Worm (Caenorhabditis elegans): ENCODE measurements around the gene Y55F3AM.21.

Gene Y55F3AM.21

ce11 chrIV:1061689-1062088 lies 10.2 kb upstream of the Y55F3AM.21 start:
- TF ChIP-seq set-16 (GFP tag; IDR thresholded peaks at IDR 0.05), result 0 out of 2 replicates have a peak, but pooled peaks have one; percentile 8
- 0 out of 2 replicates have a peak, but pooled peaks have one; percentile 44 for TF ChIP-seq Y48G9A.11 (GFP tag; IDR thresholded peaks at IDR 0.05)
- 0 out of 2 replicates have a peak, but pooled peaks have one; percentile 20 for TF ChIP-seq lin-38 (GFP tag; IDR thresholded peaks at IDR 0.05)

- TF ChIP-seq madf-9 (GFP tag; conservative IDR thresholded peaks at IDR 0.05) (no peak), nhr-11 (tag; optimal IDR thresholded peaks at IDR 0.05) (no peak), ceh-82 (tag; optimal IDR thresholded peaks at IDR 0.05) (no peak), aha-1 (tag) (no peak), egl-27 (tag; optimal IDR thresholded peaks at IDR 0.05) (no peak), Y48G9A.11 (GFP tag; IDR thresholded peaks at IDR 0.05) (peak; percentile 90), vab-7 (GFP tag; IDR thresholded peaks at IDR 0.05) (no peak), F49E8.2 (tag; optimal IDR thresholded peaks at IDR 0.05; ENCODE audit: borderline replicate concordance) (no peak), zag-1 (tag; optimal IDR thresholded peaks at IDR 0.05) (no peak), saeg-2 (GFP tag; IDR thresholded peaks at IDR 0.05) (no peak), dve-1 (tag; optimal IDR thresholded peaks at IDR 0.05; ENCODE audit: insufficient read depth) (no peak), mdt-29 (GFP tag; IDR thresholded peaks at IDR 0.05) (no peak), daf-16 (GFP tag; optimal IDR thresholded peaks at IDR 0.05) (no peak), daf-16 (tag; optimal IDR thresholded peaks at IDR 0.05) (peak; percentile 7)
Measured at ce11 chrIV:1058504-1058903, 7.0 kb upstream of the Y55F3AM.21 start.

- TF ChIP-seq lin-38 (GFP tag; IDR thresholded peaks at IDR 0.05) (0 out of 2 replicates have a peak, but pooled peaks have one; percentile 21), lsy-2 (tag; optimal IDR thresholded peaks at IDR 0.05) (peak in 1 of 2 experiments; percentile 59), ztf-7 (tag; optimal IDR thresholded peaks at IDR 0.05) (no peak), egl-27 (tag; optimal IDR thresholded peaks at IDR 0.05) (no peak), nhr-6 (tag; optimal IDR thresholded peaks at IDR 0.05) (no peak), dve-1 (tag; optimal IDR thresholded peaks at IDR 0.05; ENCODE audit: insufficient read depth) (no peak), nhr-11 (tag; optimal IDR thresholded peaks at IDR 0.05) (no peak), hlh-30 (tag; optimal IDR thresholded peaks at IDR 0.05; ENCODE audit: insufficient read depth) (no peak), ceh-82 (tag; optimal IDR thresholded peaks at IDR 0.05) (no peak), R02D3.7 (tag; optimal IDR thresholded peaks at IDR 0.05) (peak; percentile 54), dpl-1 (GFP tag; optimal IDR thresholded peaks at IDR 0.05) (peak; percentile 42), madf-9 (GFP tag; conservative IDR thresholded peaks at IDR 0.05) (no peak), T20F7.1 (GFP tag; optimal IDR thresholded peaks at IDR 0.05) (peak; percentile 99), Y48G9A.11 (GFP tag; IDR thresholded peaks at IDR 0.05) (peak; percentile 91), attf-4 (tag; optimal IDR thresholded peaks at IDR 0.05) (no peak)
Measured at ce11 chrIV:1056263-1056942, 4.9 kb upstream of the Y55F3AM.21 start, which contains the start of the genes Y55F3AM.13 and mrps-25. Y55F3AM.13 (minus strand) TSS chrIV:1056313. mrps-25 (plus strand) TSS chrIV:1056892.

ce11 chrIV:1055734-1056133 lies 4.2 kb upstream of the Y55F3AM.21 start:
- TF ChIP-seq aha-1 (tag) (peak; percentile 8), set-16 (GFP tag; IDR thresholded peaks at IDR 0.05) (peak; percentile 90), ztf-7 (tag; optimal IDR thresholded peaks at IDR 0.05) (no peak)

ce11 chrIV:1054736-1055135 lies 3.2 kb upstream of the Y55F3AM.21 start, which contains the start of gene dcap-1:
dcap-1 (minus strand) TSS chrIV:1054794.
- TF ChIP-seq R02D3.7 (tag; optimal IDR thresholded peaks at IDR 0.05), result peak; percentile 77
- no peak for TF ChIP-seq mxl-3 (GFP tag; optimal IDR thresholded peaks at IDR 0.05)
- TF ChIP-seq daf-16 (GFP tag; optimal IDR thresholded peaks at IDR 0.05), result no peak
- peak; percentile 23 for TF ChIP-seq daf-16 (tag; optimal IDR thresholded peaks at IDR 0.05)
- TF ChIP-seq lsy-2 (tag; optimal IDR thresholded peaks at IDR 0.05), result peak in 1 of 2 experiments; percentile 50
- TF ChIP-seq dpl-1 (GFP tag; optimal IDR thresholded peaks at IDR 0.05), result peak; percentile 30
- TF ChIP-seq aha-1 (tag), result peak; percentile 23
- peak; percentile 96 for TF ChIP-seq T20F7.1 (GFP tag; optimal IDR thresholded peaks at IDR 0.05)
- peak; percentile 42 for TF ChIP-seq mes-2 (tag; optimal IDR thresholded peaks at IDR 0.05; ENCODE audit: poor library complexity, severe bottlenecking)
- no peak for TF ChIP-seq ctbp-1 (GFP tag; IDR thresholded peaks at IDR 0.05)
- peak; percentile 99 for TF ChIP-seq Y48G9A.11 (GFP tag; IDR thresholded peaks at IDR 0.05)
- peak; percentile 27; the same call in 1 of the 2 replicates for TF ChIP-seq lin-38 (GFP tag; IDR thresholded peaks at IDR 0.05)
- TF ChIP-seq zfp-2 (tag; optimal IDR thresholded peaks at IDR 0.05), result no peak
- TF ChIP-seq mep-1 (tag; optimal IDR thresholded peaks at IDR 0.05), result peak; percentile 18

Measured in whole organism, L4 larva.